Fruit fly (Drosophila melanogaster) whole organism, embryonic: Measurements from ENCODE around the gene CG44261.

Experiments used
- Atf6 ChIP-seq: fragments of 200-800 bp; sonication (Bioruptor generic); IDR thresholded peaks from 2 replicates; pipeline ENCODE4 v1.3.6; 2022; ENCODE audit warnings: missing biosample characterization, missing genetic modification characterization
- BEAF-32 ChIP-seq: fragments of 200-800 bp; sonication (Bioruptor generic); optimal IDR thresholded peaks from 3 replicates; lab custom pipeline; 2017; ENCODE audit warnings: missing biosample characterization, missing genetic modification characterization, mild to moderate bottlenecking, moderate library complexity, missing genetic modification reagents
- Bteb2 ChIP-seq: fragments of 200-800 bp; sonication (Bioruptor generic); optimal IDR thresholded peaks from 2 replicates; lab custom pipeline; 2016; ENCODE audit warnings: missing biosample characterization, missing genetic modification characterization
- CG11093 ChIP-seq: fragments of 200-800 bp; sonication (Bioruptor generic); IDR thresholded peaks from 3 replicates; pipeline ENCODE4 v1.3.6; 2022; ENCODE audit warnings: missing biosample characterization, missing genetic modification characterization
- CG12104 ChIP-seq: fragments of 200-800 bp; sonication (Bioruptor generic); optimal IDR thresholded peaks from 3 replicates; lab custom pipeline; 2016; ENCODE audit warnings: missing biosample characterization, missing genetic modification characterization
- CG12391 ChIP-seq: fragments of 200-800 bp; sonication (Bioruptor generic); optimal IDR thresholded peaks from 3 replicates; lab custom pipeline; 2018; ENCODE audit warnings: missing biosample characterization, mild to moderate bottlenecking, missing genetic modification characterization, moderate library complexity
- CG14667 ChIP-seq: fragments of 200-800 bp; sonication (Bioruptor generic); IDR thresholded peaks from 2 replicates; pipeline ENCODE4 v1.3.6; 2022; ENCODE audit warnings: missing biosample characterization, missing genetic modification characterization
- CG14860 ChIP-seq: fragments of 200-800 bp; sonication (Bioruptor generic); IDR thresholded peaks from 3 replicates; pipeline ENCODE4 v1.3.6; 2022; ENCODE audit warnings: missing biosample characterization, missing genetic modification characterization; ENCODE audit not compliant: partially characterized antibody
- CG15514 ChIP-seq: fragments of 200-800 bp; sonication (Bioruptor generic); optimal IDR thresholded peaks from 3 replicates; lab custom pipeline; 2017; ENCODE audit warnings: missing biosample characterization, missing genetic modification characterization, mild to moderate bottlenecking, moderate library complexity, missing genetic modification reagents
- CG1603 ChIP-seq: fragments of 200-800 bp; sonication (Bioruptor generic); optimal IDR thresholded peaks from 2 replicates; lab custom pipeline; 2019; ENCODE audit warnings: missing biosample characterization, mild to moderate bottlenecking, missing genetic modification characterization, moderate library complexity
- CG17802 ChIP-seq: fragments of 200-800 bp; sonication (Bioruptor generic); optimal IDR thresholded peaks from 2 replicates; lab custom pipeline; 2018; ENCODE audit warnings: missing biosample characterization, mild to moderate bottlenecking, missing genetic modification characterization, moderate library complexity
- CG2116 ChIP-seq: fragments of 200-800 bp; sonication (Bioruptor generic); optimal IDR thresholded peaks from 3 replicates; lab custom pipeline; 2018; ENCODE audit warnings: missing biosample characterization, mild to moderate bottlenecking, missing genetic modification characterization
- CG2712 ChIP-seq: fragments of 200-800 bp; optimal IDR thresholded peaks from 3 replicates; lab custom pipeline; 2019; ENCODE audit warnings: missing biosample characterization, mild to moderate bottlenecking, missing genetic modification characterization, moderate library complexity
- CG30403 ChIP-seq: fragments of 200-800 bp; sonication (Bioruptor generic); optimal IDR thresholded peaks from 3 replicates; lab custom pipeline; 2016; ENCODE audit warnings: missing biosample characterization, missing genetic modification characterization
- CG31224 ChIP-seq: fragments of 200-800 bp; sonication (Bioruptor generic); IDR thresholded peaks from 2 replicates; pipeline ENCODE4 v1.3.6; 2022; ENCODE audit warnings: missing biosample characterization, missing genetic modification characterization
- CG43689 ChIP-seq: fragments of 200-800 bp; sonication (Bioruptor generic); IDR thresholded peaks from 2 replicates; pipeline ENCODE4 v1.3.6; 2022; ENCODE audit warnings: missing biosample characterization, missing genetic modification characterization
- CG4404 ChIP-seq: fragments of 200-800 bp; sonication (Bioruptor generic); IDR thresholded peaks from 2 replicates; pipeline ENCODE4 v1.3.6; 2022; ENCODE audit warnings: missing biosample characterization, missing genetic modification characterization
- CG6254 ChIP-seq: fragments of 200-800 bp; sonication (Bioruptor generic); optimal IDR thresholded peaks from 3 replicates; lab custom pipeline; 2017; ENCODE audit warnings: mild to moderate bottlenecking, missing biosample characterization, missing genetic modification reagents, missing genetic modification characterization
- CG6654 ChIP-seq: fragments of 200-800 bp; sonication (Bioruptor generic); optimal IDR thresholded peaks from 2 replicates; lab custom pipeline; 2017; ENCODE audit warnings: missing biosample characterization, mild to moderate bottlenecking, missing genetic modification characterization
- CG7987 ChIP-seq: fragments of 200-800 bp; sonication (Bioruptor generic); optimal IDR thresholded peaks from 2 replicates; lab custom pipeline; 2018; ENCODE audit warnings: missing biosample characterization, mild to moderate bottlenecking, missing genetic modification characterization, moderate library complexity
- Dbx ChIP-seq: fragments of 200-800 bp; sonication (Bioruptor generic); IDR thresholded peaks from 3 replicates; pipeline ENCODE4 v1.3.6; 2022; ENCODE audit warnings: missing biosample characterization, missing genetic modification characterization
- Dek ChIP-seq: fragments of 200-800 bp; sonication (Bioruptor generic); optimal IDR thresholded peaks from 3 replicates; lab custom pipeline; 2019; ENCODE audit warnings: missing biosample characterization, mild to moderate bottlenecking, missing genetic modification characterization, moderate library complexity
- Doc3 ChIP-seq: fragments of 200-800 bp; sonication (Bioruptor generic); IDR thresholded peaks from 3 replicates; pipeline ENCODE4 v1.3.6; 2022; ENCODE audit warnings: missing biosample characterization, missing genetic modification characterization; ENCODE audit not compliant: partially characterized antibody
- Dp ChIP-seq: fragments of 200-800 bp; sonication (Bioruptor generic); optimal IDR thresholded peaks from 2 replicates; lab custom pipeline; 2018; ENCODE audit warnings: missing biosample characterization, mild to moderate bottlenecking, missing genetic modification characterization, moderate library complexity
- Fer2 ChIP-seq: fragments of 200-800 bp; sonication (Bioruptor generic); optimal IDR thresholded peaks from 2 replicates; lab custom pipeline; 2018; ENCODE audit warnings: missing biosample characterization, mild to moderate bottlenecking, missing genetic modification characterization, moderate library complexity
- HLHmδ ChIP-seq: fragments of 200-800 bp; sonication (Bioruptor generic); optimal IDR thresholded peaks from 2 replicates; lab custom pipeline; 2018; ENCODE audit warnings: missing biosample characterization, mild to moderate bottlenecking, missing genetic modification characterization, moderate library complexity
- Lpt ChIP-seq: fragments of >200 bp; optimal IDR thresholded peaks from 2 replicates; lab custom pipeline; 2018; ENCODE audit warnings: missing biosample characterization, missing genetic modification characterization
- Meics ChIP-seq: fragments of 200-800 bp; sonication (Bioruptor generic); optimal IDR thresholded peaks from 2 replicates; lab custom pipeline; 2017; ENCODE audit warnings: missing biosample characterization, mild to moderate bottlenecking, missing genetic modification characterization
- Neu2 ChIP-seq: fragments of 200-800 bp; sonication (Bioruptor generic); optimal IDR thresholded peaks from 3 replicates; lab custom pipeline; 2016; ENCODE audit warnings: missing biosample characterization, missing genetic modification characterization, borderline replicate concordance
- Oaz ChIP-seq: fragments of 200-800 bp; sonication (Bioruptor generic); IDR thresholded peaks from 2 replicates; pipeline ENCODE4 v1.3.6; 2022; ENCODE audit warnings: missing biosample characterization, missing genetic modification characterization
- Rx ChIP-seq: fragments of 200-800 bp; sonication (Bioruptor generic); IDR thresholded peaks from 2 replicates; pipeline ENCODE4 v1.3.6; 2022; ENCODE audit warnings: missing biosample characterization, missing genetic modification characterization
- Scr ChIP-seq: fragments of 200-800 bp; sonication (Bioruptor generic); IDR thresholded peaks from 2 replicates; pipeline ENCODE4 v1.3.6; 2022; ENCODE audit warnings: missing biosample characterization, missing genetic modification characterization; ENCODE audit not compliant: partially characterized antibody
- Sry-β ChIP-seq: fragments of 200-800 bp; sonication (Bioruptor generic); optimal IDR thresholded peaks from 2 replicates; lab custom pipeline; 2018; ENCODE audit warnings: missing biosample characterization, mild to moderate bottlenecking, missing genetic modification characterization, moderate library complexity
- cas ChIP-seq: fragments of 200-800 bp; sonication (Bioruptor generic); IDR thresholded peaks from 2 replicates; pipeline ENCODE4 v1.3.6; 2022; ENCODE audit warnings: missing biosample characterization, missing genetic modification characterization
- corto ChIP-seq: fragments of 200-800 bp; sonication (Bioruptor generic); optimal IDR thresholded peaks from 2 replicates; lab custom pipeline; 2016; ENCODE audit warnings: missing biosample characterization, mild to moderate bottlenecking, missing genetic modification characterization, moderate library complexity
- danr ChIP-seq: fragments of 200-800 bp; sonication (Bioruptor generic); IDR thresholded peaks from 2 replicates; pipeline ENCODE4 v1.3.6; 2022; ENCODE audit warnings: missing biosample characterization, missing genetic modification characterization
- eve ChIP-seq, 2 experiments: fragments of >200 bp; optimal IDR thresholded peaks; 2 replicates each; lab custom pipeline; 2017; ENCODE audit warnings: missing biosample characterization in 2 of 2, missing genetic modification characterization in 2 of 2
- fd64A ChIP-seq: fragments of 200-800 bp; sonication (Bioruptor generic); optimal IDR thresholded peaks from 3 replicates; lab custom pipeline; 2018; ENCODE audit warnings: missing biosample characterization, mild to moderate bottlenecking, missing genetic modification characterization
- gcm ChIP-seq: fragments of 200-800 bp; sonication (Bioruptor generic); optimal IDR thresholded peaks from 2 replicates; lab custom pipeline; 2019; ENCODE audit warnings: missing biosample characterization, mild to moderate bottlenecking, missing genetic modification characterization, moderate library complexity
- grau ChIP-seq: fragments of 200-800 bp; optimal IDR thresholded peaks from 3 replicates; lab custom pipeline; 2019; ENCODE audit warnings: missing biosample characterization, mild to moderate bottlenecking, missing genetic modification characterization, moderate library complexity
- hkb ChIP-seq, 2 experiments: fragments of 200-800 bp in 1 of 2; fragments of >200 bp in 1 of 2; sonication (Bioruptor generic) in 1 of 2; IDR thresholded peaks in 1 of 2; optimal IDR thresholded peaks in 1 of 2; 2 replicates each; pipeline versions ENCODE4 v1.3.6 to Lab custom; 2017 to 2022; ENCODE audit warnings: missing biosample characterization in 1 of 2, missing genetic modification characterization in 1 of 2
- jigr1 ChIP-seq: fragments of 200-800 bp; sonication (Bioruptor generic); IDR thresholded peaks from 3 replicates; pipeline ENCODE4 v1.3.6; 2022; ENCODE audit warnings: missing biosample characterization, missing genetic modification characterization
- kni ChIP-seq: fragments of 200-800 bp; sonication (Bioruptor generic); optimal IDR thresholded peaks from 3 replicates; lab custom pipeline; 2017; ENCODE audit warnings: mild to moderate bottlenecking, missing biosample characterization, missing genetic modification reagents, missing genetic modification characterization
- nom ChIP-seq: fragments of 200-800 bp; sonication (Bioruptor generic); optimal IDR thresholded peaks from 2 replicates; lab custom pipeline; 2017; ENCODE audit warnings: missing biosample characterization, missing genetic modification characterization, mild to moderate bottlenecking, moderate library complexity, missing genetic modification reagents
- pum ChIP-seq: fragments of 200-800 bp; sonication (Bioruptor generic); optimal IDR thresholded peaks from 2 replicates; lab custom pipeline; 2016; ENCODE audit warnings: missing biosample characterization, missing genetic modification characterization
- sna ChIP-seq: fragments of 200-800 bp; sonication (Bioruptor generic); IDR thresholded peaks from 2 replicates; pipeline ENCODE4 v1.3.6; 2022; ENCODE audit warnings: missing biosample characterization, missing genetic modification characterization; ENCODE audit not compliant: partially characterized antibody
- stwl ChIP-seq: fragments of 200-800 bp; sonication (Bioruptor generic); optimal IDR thresholded peaks from 3 replicates; lab custom pipeline; 2018; ENCODE audit warnings: missing biosample characterization, mild to moderate bottlenecking, missing genetic modification characterization, moderate library complexity
- sug ChIP-seq: fragments of 200-800 bp; optimal IDR thresholded peaks from 2 replicates; lab custom pipeline; 2019; ENCODE audit warnings: missing biosample characterization, mild to moderate bottlenecking, missing genetic modification characterization, moderate library complexity
- z ChIP-seq: fragments of 200-800 bp; sonication (Bioruptor generic); IDR thresholded peaks from 3 replicates; pipeline ENCODE4 v1.3.6; 2022; ENCODE audit warnings: missing biosample characterization, missing genetic modification characterization

CG44261 gene

DNA sequence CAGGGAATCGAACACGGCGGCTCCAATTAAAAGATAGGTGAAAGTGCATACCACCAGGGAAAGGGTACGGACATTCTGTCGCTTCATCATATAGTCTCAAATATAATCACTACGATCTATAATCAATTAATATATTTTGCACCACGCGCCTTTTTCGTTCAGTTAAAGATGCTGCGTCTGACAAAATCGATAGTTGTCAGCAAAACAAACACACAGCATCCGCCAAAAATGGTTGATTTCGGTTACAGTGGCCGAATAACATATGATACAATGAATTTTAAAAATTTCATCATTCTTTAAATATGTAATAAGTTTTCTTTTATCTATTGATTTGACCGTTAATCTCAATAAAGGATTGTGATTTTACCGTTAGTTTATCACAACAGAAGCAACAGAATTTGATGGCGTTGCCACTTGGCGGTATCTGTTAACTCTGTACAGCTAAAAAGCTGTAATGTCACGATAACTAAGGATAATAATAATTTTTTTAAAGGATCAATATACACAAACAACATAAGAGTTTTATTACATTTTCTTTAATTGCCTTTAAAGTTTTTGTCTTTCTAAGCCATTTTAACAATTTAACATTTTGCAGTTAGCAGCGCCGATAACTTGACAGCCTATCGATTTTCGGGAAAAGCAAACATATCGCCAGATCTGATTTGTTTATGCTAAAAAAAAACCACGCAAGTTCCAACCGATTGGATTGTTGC is 4.1 kb upstream of the CG44261 start, which contains the start of the genes Task7 and alpha-Man-IIa (continued):
- no peak for TF ChIP-seq jigr1 (GFP tag; lab: Robert Waterston, UW)
- TF ChIP-seq CG17802 (tag; lab: Kevin White, UChicago) = no peak
- no peak for TF ChIP-seq z (GFP tag; lab: Robert Waterston, UW)
- peak; percentile 89 for TF ChIP-seq Sry-β (GFP tag; lab: Kevin White, UChicago)
- TF ChIP-seq Dbx (GFP tag; lab: Robert Waterston, UW) = no peak
- no peak for TF ChIP-seq Neu2
- TF ChIP-seq CG7987 (GFP tag; lab: Kevin White, UChicago) = no peak
- TF ChIP-seq CG4404 (GFP tag; lab: Robert Waterston, UW) = no peak
- no peak for TF ChIP-seq Oaz (GFP tag; lab: Robert Waterston, UW)
- no peak for TF ChIP-seq gcm (GFP tag; lab: Kevin White, UChicago)
- peak; percentile 46 for TF ChIP-seq BEAF-32 (GFP tag; lab: Kevin White, UChicago)
- TF ChIP-seq CG14667 (GFP tag; lab: Robert Waterston, UW) = no peak
- 0 out of 2 replicates have a peak, but pooled peaks have one; percentile 26 for TF ChIP-seq sna (GFP tag; lab: Robert Waterston, UW)
- TF ChIP-seq CG12104 (GFP tag; lab: Kevin White, UChicago) = no peak
- TF ChIP-seq hkb (optimal IDR thresholded peaks at IDR 0.05; lab: Kevin White, UChicago) = no peak
- no peak for TF ChIP-seq hkb (GFP tag; IDR thresholded peaks at IDR 0.05; lab: Robert Waterston, UW)
- TF ChIP-seq CG31224 (GFP tag; lab: Robert Waterston, UW) = no peak
- no peak for TF ChIP-seq Fer2 (tag; lab: Kevin White, UChicago)
- TF ChIP-seq grau (tag; lab: Kevin White, UChicago) = no peak
- no peak for TF ChIP-seq Atf6
- no peak for TF ChIP-seq CG6654 (GFP tag; lab: Kevin White, UChicago)
- TF ChIP-seq CG1603 = no peak
- TF ChIP-seq CG2712 (tag; lab: Kevin White, UChicago) = no peak
- no peak for TF ChIP-seq Lpt (GFP tag; lab: Kevin White, UChicago)
- TF ChIP-seq cas (GFP tag; lab: Robert Waterston, UW) = no peak
- no peak for TF ChIP-seq eve (GFP tag; optimal IDR thresholded peaks at IDR 0.05; lab: Kevin White, UChicago)
- TF ChIP-seq CG11093 (GFP tag; lab: Robert Waterston, UW) = no peak
- no peak for TF ChIP-seq fd64A (GFP tag; lab: Kevin White, UChicago)
- TF ChIP-seq CG43689 = no peak
- no peak for TF ChIP-seq pum (GFP tag; lab: Kevin White, UChicago)
- peak; percentile 55 for TF ChIP-seq Scr
- no peak for TF ChIP-seq Bteb2 (GFP tag; lab: Kevin White, UChicago)
- TF ChIP-seq Doc3 = 0 out of 3 replicates have a peak, but pooled peaks have one; percentile 47
- TF ChIP-seq stwl (tag; lab: Kevin White, UChicago) = peak; percentile 58
- no peak for TF ChIP-seq HLHmδ (GFP tag; lab: Kevin White, UChicago)
- TF ChIP-seq CG2116 (GFP tag; lab: Kevin White, UChicago) = peak; percentile 66
- peak; percentile 27 for TF ChIP-seq Dp
- no peak for TF ChIP-seq danr (GFP tag; lab: Robert Waterston, UW)
- TF ChIP-seq Meics = no peak
- TF ChIP-seq CG14860 = no peak
- no peak for TF ChIP-seq nom (GFP tag; lab: Kevin White, UChicago)
- no peak for TF ChIP-seq kni
- TF ChIP-seq Rx (GFP tag; lab: Robert Waterston, UW) = no peak
- no peak for TF ChIP-seq CG30403 (GFP tag; lab: Kevin White, UChicago)
- TF ChIP-seq CG6254 = no peak
- TF ChIP-seq Dek (tag; lab: Kevin White, UChicago) = no peak
- TF ChIP-seq corto = no peak
- no peak for TF ChIP-seq CG15514
- TF ChIP-seq sug (tag; lab: Kevin White, UChicago) = no peak
- TF ChIP-seq CG12391 (tag; lab: Kevin White, UChicago) = no peak
